Fruit fly (Drosophila melanogaster) whole organism, prepupa: ENCODE measurements around the gene CG33639.

Experiments
- Blimp-1 ChIP-seq: fragments of 200-800 bp; sonication (Bioruptor generic); optimal IDR thresholded peaks from 3 replicates; lab custom pipeline; 2017; ENCODE audit warnings: missing biosample characterization, missing genetic modification characterization, mild to moderate bottlenecking, moderate library complexity, missing genetic modification reagents
- CG10631 ChIP-seq: fragments of 200-800 bp; sonication (Bioruptor generic); optimal IDR thresholded peaks from 2 replicates; lab custom pipeline; 2016; ENCODE audit warnings: missing biosample characterization, missing genetic modification characterization
- CG10669 ChIP-seq: fragments of 200-800 bp; sonication (Bioruptor generic); optimal IDR thresholded peaks from 3 replicates; lab custom pipeline; 2018; ENCODE audit warnings: missing biosample characterization, mild to moderate bottlenecking, missing genetic modification characterization, moderate library complexity
- CG11294 ChIP-seq: fragments of 200-800 bp; sonication (Bioruptor generic); IDR thresholded peaks from 2 replicates; pipeline ENCODE4 v1.3.6; 2022; ENCODE audit warnings: missing biosample characterization, missing genetic modification characterization
- CG11762 ChIP-seq: fragments of 200-800 bp; sonication (Bioruptor generic); optimal IDR thresholded peaks from 3 replicates; lab custom pipeline; 2016; ENCODE audit warnings: missing biosample characterization, missing genetic modification characterization; ENCODE audit not compliant: insufficient read depth
- CG15336 ChIP-seq: fragments of 200-800 bp; sonication (Bioruptor generic); IDR thresholded peaks from 2 replicates; pipeline ENCODE4 v1.3.6; 2022; ENCODE audit warnings: missing biosample characterization, missing genetic modification characterization
- CG1621 ChIP-seq: fragments of 200-800 bp; sonication (Bioruptor generic); optimal IDR thresholded peaks from 3 replicates; lab custom pipeline; 2018; ENCODE audit warnings: missing biosample characterization, mild to moderate bottlenecking, missing genetic modification characterization
- CG3032 ChIP-seq: fragments of 200-800 bp; optimal IDR thresholded peaks from 2 replicates; lab custom pipeline; 2019; ENCODE audit warnings: missing biosample characterization, mild to moderate bottlenecking, missing genetic modification characterization, moderate library complexity
- CG31627 ChIP-seq: fragments of 200-800 bp; sonication (Bioruptor generic); optimal IDR thresholded peaks from 3 replicates; lab custom pipeline; 2016; ENCODE audit warnings: missing biosample characterization, missing genetic modification characterization
- CG32006 ChIP-seq: fragments of 200-800 bp; sonication (Bioruptor generic); optimal IDR thresholded peaks from 3 replicates; lab custom pipeline; 2017; ENCODE audit warnings: missing biosample characterization, mild to moderate bottlenecking, missing genetic modification characterization
- CG3919 ChIP-seq: fragments of 200-800 bp; sonication (Bioruptor generic); optimal IDR thresholded peaks from 3 replicates; lab custom pipeline; 2016; ENCODE audit warnings: missing biosample characterization, missing genetic modification characterization
- CG4318 ChIP-seq: fragments of 200-800 bp; sonication (Bioruptor generic); optimal IDR thresholded peaks from 3 replicates; lab custom pipeline; 2017; ENCODE audit warnings: missing biosample characterization, mild to moderate bottlenecking, missing genetic modification characterization
- CG6163 ChIP-seq: fragments of 200-800 bp; sonication (Bioruptor generic); IDR thresholded peaks from 3 replicates; pipeline ENCODE4 v1.3.6; 2022; ENCODE audit warnings: missing biosample characterization, missing genetic modification characterization
- CG6276 ChIP-seq: fragments of 200-800 bp; sonication (Bioruptor generic); optimal IDR thresholded peaks from 2 replicates; lab custom pipeline; 2017; ENCODE audit warnings: missing biosample characterization, mild to moderate bottlenecking, missing genetic modification characterization
- CG6792 ChIP-seq: fragments of 200-800 bp; sonication (Bioruptor generic); optimal IDR thresholded peaks from 3 replicates; lab custom pipeline; 2016; ENCODE audit warnings: missing biosample characterization, missing genetic modification characterization
- CG8119 ChIP-seq: fragments of 200-800 bp; sonication (Bioruptor generic); IDR thresholded peaks from 3 replicates; pipeline ENCODE4 v1.3.6; 2022; ENCODE audit warnings: missing biosample characterization, missing genetic modification characterization
- CG9139 ChIP-seq: fragments of 200-800 bp; sonication (Bioruptor generic); optimal IDR thresholded peaks from 3 replicates; lab custom pipeline; 2017; ENCODE audit warnings: missing biosample characterization, mild to moderate bottlenecking, missing genetic modification characterization
- Eip78C ChIP-seq: fragments of 200-800 bp; sonication (Bioruptor generic); peaks from one replicate; lab custom pipeline; 2016; ENCODE audit warnings: missing biosample characterization, missing genetic modification characterization
- Eip93F ChIP-seq: fragments of 200-800 bp; sonication (Bioruptor generic); optimal IDR thresholded peaks from 2 replicates; lab custom pipeline; 2016; ENCODE audit warnings: missing biosample characterization, mild to moderate bottlenecking, missing genetic modification characterization
- Ets96B ChIP-seq: fragments of 200-800 bp; optimal IDR thresholded peaks from 2 replicates; lab custom pipeline; 2019; ENCODE audit warnings: missing biosample characterization, mild to moderate bottlenecking, missing genetic modification characterization, moderate library complexity
- Gug ChIP-seq: fragments of 200-800 bp; sonication (Bioruptor generic); IDR thresholded peaks from 2 replicates; pipeline ENCODE4 v1.3.6; 2022; ENCODE audit warnings: missing biosample characterization, missing genetic modification characterization
- Hr38 ChIP-seq: sonication (Bioruptor generic); optimal IDR thresholded peaks from 2 replicates; lab custom pipeline; 2016; ENCODE audit warnings: missing biosample characterization, missing genetic modification characterization
- Lpt ChIP-seq: fragments of 200-800 bp; sonication (Bioruptor generic); optimal IDR thresholded peaks from 3 replicates; lab custom pipeline; 2016; ENCODE audit warnings: missing biosample characterization, missing genetic modification characterization
- Sox102F ChIP-seq: fragments of 200-800 bp; sonication (Bioruptor generic); optimal IDR thresholded peaks from 2 replicates; lab custom pipeline; 2016; ENCODE audit warnings: missing biosample characterization, mild to moderate bottlenecking, missing genetic modification characterization
- Sox15 ChIP-seq: fragments of 200-800 bp; sonication (Bioruptor generic); optimal IDR thresholded peaks from 3 replicates; lab custom pipeline; 2016; ENCODE audit warnings: missing biosample characterization, missing genetic modification characterization
- cyc ChIP-seq: fragments of 200-800 bp; sonication (Bioruptor generic); optimal IDR thresholded peaks from 3 replicates; lab custom pipeline; 2016; ENCODE audit warnings: missing biosample characterization, missing genetic modification characterization
- dac ChIP-seq: fragments of 200-800 bp; sonication (Bioruptor generic); optimal IDR thresholded peaks from 2 replicates; lab custom pipeline; 2017; ENCODE audit warnings: missing biosample characterization, mild to moderate bottlenecking, missing genetic modification characterization
- fkh ChIP-seq: fragments of 200-800 bp; sonication (Bioruptor generic); optimal IDR thresholded peaks from 3 replicates; lab custom pipeline; 2017; ENCODE audit warnings: missing biosample characterization, mild to moderate bottlenecking, missing genetic modification characterization, moderate library complexity
- lz ChIP-seq: fragments of 200-800 bp; sonication (Bioruptor generic); optimal IDR thresholded peaks from 3 replicates; lab custom pipeline; 2016; ENCODE audit warnings: missing biosample characterization, missing genetic modification characterization
- net ChIP-seq: fragments of 200-800 bp; sonication (Bioruptor generic); optimal IDR thresholded peaks from 3 replicates; lab custom pipeline; 2016; ENCODE audit warnings: missing biosample characterization, missing genetic modification characterization
- pdm3 ChIP-seq: fragments of 200-800 bp; sonication (Bioruptor generic); optimal IDR thresholded peaks from 3 replicates; lab custom pipeline; 2016; ENCODE audit warnings: missing biosample characterization, missing genetic modification characterization
- ss ChIP-seq, 2 experiments: fragments of 200-800 bp; sonication (Bioruptor generic); optimal IDR thresholded peaks; 2 replicates in 1 of 2; 3 replicates in 1 of 2; lab custom pipeline; 2017 to 2018; ENCODE audit warnings: mild to moderate bottlenecking in 2 of 2, missing biosample characterization in 2 of 2, missing genetic modification characterization in 2 of 2, moderate library complexity in 1 of 2
- svp ChIP-seq: fragments of 200-800 bp; sonication (Bioruptor generic); peaks from one replicate; lab custom pipeline; 2016; ENCODE audit warnings: missing biosample characterization, missing genetic modification characterization
- topi ChIP-seq: fragments of 200-800 bp; sonication (Bioruptor generic); optimal IDR thresholded peaks from 3 replicates; lab custom pipeline; 2016; ENCODE audit warnings: missing biosample characterization, missing genetic modification characterization

The CG33639 gene

dm6 chrX:18181152-18181551 lies 44.7 kb downstream of the CG33639 start:
- no peak for TF ChIP-seq CG6276 (GFP tag; lab: Kevin White, UChicago)
- TF ChIP-seq ss (GFP tag; optimal IDR thresholded peaks at IDR 0.05; lab: Kevin White, UChicago), result no peak
- no peak for TF ChIP-seq dac (GFP tag; lab: Kevin White, UChicago)
- no peak for TF ChIP-seq CG11762 (GFP tag; lab: Kevin White, UChicago)
- no peak for TF ChIP-seq CG31627
- no peak for TF ChIP-seq topi (GFP tag; lab: Kevin White, UChicago)
- no peak for TF ChIP-seq CG11294 (GFP tag; lab: Robert Waterston, UW)
- TF ChIP-seq fkh (GFP tag; lab: Kevin White, UChicago), result no peak
- no peak for TF ChIP-seq lz (GFP tag; lab: Kevin White, UChicago)
- no peak for TF ChIP-seq CG8119 (GFP tag; lab: Robert Waterston, UW)
- no peak for TF ChIP-seq Sox102F (GFP tag; lab: Kevin White, UChicago)
- no peak for TF ChIP-seq Sox15 (GFP tag; lab: Kevin White, UChicago)
- no peak for TF ChIP-seq Lpt (GFP tag; lab: Kevin White, UChicago)
- TF ChIP-seq CG4318 (GFP tag; lab: Kevin White, UChicago), result no peak
- no peak for TF ChIP-seq cyc (GFP tag; lab: Kevin White, UChicago)
- TF ChIP-seq CG15336 (GFP tag; lab: Robert Waterston, UW), result no peak
- no peak for TF ChIP-seq svp (GFP tag; lab: Kevin White, UChicago)
- TF ChIP-seq pdm3 (GFP tag; lab: Kevin White, UChicago), result no peak

- TF ChIP-seq Ets96B (tag; lab: Kevin White, UChicago), result no peak
- no peak for TF ChIP-seq CG3919
- TF ChIP-seq CG6163, result no peak
- no peak for TF ChIP-seq CG6276 (GFP tag; lab: Kevin White, UChicago)
- no peak for TF ChIP-seq ss (GFP tag; optimal IDR thresholded peaks at IDR 0.05; lab: Kevin White, UChicago)
- TF ChIP-seq CG10669 (GFP tag; lab: Kevin White, UChicago), result no peak
- no peak for TF ChIP-seq CG4318 (GFP tag; lab: Kevin White, UChicago)
- TF ChIP-seq Sox102F (GFP tag; lab: Kevin White, UChicago), result no peak
- TF ChIP-seq net (GFP tag; lab: Kevin White, UChicago), result no peak
- TF ChIP-seq Eip93F (GFP tag; lab: Kevin White, UChicago), result no peak
- TF ChIP-seq CG10631 (GFP tag; lab: Kevin White, UChicago), result no peak
- no peak for TF ChIP-seq Gug (GFP tag; lab: Robert Waterston, UW)
- no peak for TF ChIP-seq CG6792 (GFP tag; lab: Kevin White, UChicago)
- no peak for TF ChIP-seq Lpt (GFP tag; lab: Kevin White, UChicago)
- no peak for TF ChIP-seq CG1621
- TF ChIP-seq CG32006 (GFP tag; lab: Kevin White, UChicago), result no peak
- no peak for TF ChIP-seq CG3032
- TF ChIP-seq Eip78C (GFP tag; lab: Kevin White, UChicago), result no peak
- TF ChIP-seq, all 60 proteins: peak for 0
Measured at dm6 chrX:18179372-18179771, 46.5 kb downstream of the CG33639 start, which contains the start of gene Andorra. Gene Andorra (minus strand): TSS chrX:18179472.

- TF ChIP-seq CG4318 (GFP tag; lab: Kevin White, UChicago), result no peak
- no peak for TF ChIP-seq ss (GFP tag; optimal IDR thresholded peaks at IDR 0.05; lab: Kevin White, UChicago)
- no peak for TF ChIP-seq net (GFP tag; lab: Kevin White, UChicago)
- no peak for TF ChIP-seq topi (GFP tag; lab: Kevin White, UChicago)
- no peak for TF ChIP-seq Blimp-1 (GFP tag; lab: Kevin White, UChicago)
- TF ChIP-seq Hr38 (GFP tag; lab: Kevin White, UChicago), result no peak
- no peak for TF ChIP-seq CG31627
- no peak for TF ChIP-seq CG9139 (GFP tag; lab: Kevin White, UChicago)
Measured at dm6 chrX:18177312-18177711, 48.6 kb downstream of the CG33639 start, which contains the start of gene Frq2. Gene Frq2 (plus strand): TSS chrX:18177612.
